Worm (Caenorhabditis elegans) whole organism, L4/young adult: ENCODE data around the gene far-1.

Source experiments
- W03F9.2 ChIP-seq: fragments of 150-350 bp; optimal IDR thresholded peaks from 2 replicates; lab custom pipeline; 2014; ENCODE audit warnings: missing biosample characterization, missing genetic modification characterization
- dao-5 ChIP-seq: sonication (generic microtip); optimal IDR thresholded peaks from 2 replicates; lab custom pipeline; 2016; ENCODE audit warnings: missing genotype, missing genetic modification characterization, moderate library complexity, missing compliant biosample characterization
- him-1 ChIP-seq: sonication (generic microtip); optimal IDR thresholded peaks from 2 replicates; lab custom pipeline; 2016; ENCODE audit warnings: missing genotype, missing genetic modification reagents, missing genetic modification characterization, missing compliant biosample characterization

- TF ChIP-seq him-1 (tag; lab: Kevin White, UChicago) (no peak), W03F9.2 (no peak), dao-5 (tag; lab: Kevin White, UChicago) (no peak)
These were observed 8.4 kb upstream of the far-1 start, which contains the start of the genes mccc-2 and mrpl-44 for ce11 chrIII:9089325-9089823.
